Worm (Caenorhabditis elegans) whole organism, L2 larva: Measurements from ENCODE around the gene C04G2.5.

Experiments used
- C34F6.9 ChIP-seq: fragments of 150-350 bp; optimal IDR thresholded peaks from 2 replicates; lab custom pipeline; 2014; ENCODE audit warnings: missing biosample characterization, missing genetic modification characterization
- F13H6.1 ChIP-seq: sonication (generic microtip); optimal IDR thresholded peaks from 2 replicates; lab custom pipeline; 2016; ENCODE audit warnings: missing genetic modification characterization, missing compliant biosample characterization
- R02D3.7 ChIP-seq: fragments of 150-350 bp; optimal IDR thresholded peaks from 2 replicates; lab custom pipeline; 2014; ENCODE audit warnings: missing biosample characterization, missing genetic modification characterization
- Y55F3AM.14 ChIP-seq: fragments of 200-800 bp; sonication (Bioruptor generic); optimal IDR thresholded peaks from 2 replicates; lab custom pipeline; 2018; ENCODE audit warnings: mild to moderate bottlenecking, missing genetic modification characterization, missing compliant biosample characterization
- ZK546.5 ChIP-seq: sonication (generic microtip); optimal IDR thresholded peaks from 2 replicates; lab custom pipeline; 2017; ENCODE audit warnings: missing biosample characterization, missing genetic modification characterization
- alr-1 ChIP-seq: fragments of 150-350 bp; optimal IDR thresholded peaks from 2 replicates; lab custom pipeline; 2014; ENCODE audit warnings: missing biosample characterization, missing genetic modification characterization
- aly-2 ChIP-seq: fragments of 150-350 bp; optimal IDR thresholded peaks from 2 replicates; lab custom pipeline; 2014; ENCODE audit warnings: missing biosample characterization, missing genetic modification characterization
- ama-1 ChIP-seq: fragments of 150-350 bp; optimal IDR thresholded peaks from 2 replicates; lab custom pipeline; 2018; ENCODE audit warnings: inconsistent platforms
- blmp-1 ChIP-seq: sonication (generic microtip); optimal IDR thresholded peaks from 2 replicates; lab custom pipeline; 2017; ENCODE audit warnings: missing genetic modification characterization, mild to moderate bottlenecking, missing compliant biosample characterization, antibody characterized with exemption, moderate library complexity; ENCODE audit not compliant: insufficient read depth
- ceh-16 ChIP-seq: fragments of 150-350 bp; optimal IDR thresholded peaks from 2 replicates; lab custom pipeline; 2014; ENCODE audit warnings: missing biosample characterization, missing genetic modification characterization
- ceh-82 ChIP-seq: fragments of 150-350 bp; optimal IDR thresholded peaks from 2 replicates; lab custom pipeline; 2014; ENCODE audit warnings: missing biosample characterization, missing genetic modification characterization
- crh-2 ChIP-seq: sonication (generic microtip); optimal IDR thresholded peaks from 2 replicates; lab custom pipeline; 2017; ENCODE audit warnings: missing biosample characterization, missing genetic modification characterization
- dmd-4 ChIP-seq: sonication (generic microtip); optimal IDR thresholded peaks from 2 replicates; lab custom pipeline; 2017; ENCODE audit warnings: missing biosample characterization, missing genetic modification characterization
- egl-27 ChIP-seq: sonication (generic microtip); optimal IDR thresholded peaks from 3 replicates; lab custom pipeline; 2017; ENCODE audit warnings: missing biosample characterization, missing genetic modification reagents, missing genetic modification characterization
- elt-1 ChIP-seq: fragments of 150-350 bp; optimal IDR thresholded peaks from 2 replicates; lab custom pipeline; 2014; ENCODE audit warnings: missing biosample characterization, missing genetic modification characterization
- elt-3 ChIP-seq: sonication (generic microtip); optimal IDR thresholded peaks from 2 replicates; lab custom pipeline; 2017; ENCODE audit warnings: missing biosample characterization, missing genetic modification characterization
- fos-1 ChIP-seq: fragments of 150-350 bp; optimal IDR thresholded peaks from 2 replicates; lab custom pipeline; 2014; ENCODE audit warnings: missing biosample characterization, missing genetic modification characterization
- gmeb-1 ChIP-seq: fragments of 150-350 bp; optimal IDR thresholded peaks from 2 replicates; lab custom pipeline; 2014; ENCODE audit warnings: missing biosample characterization, missing genetic modification characterization
- lin-11 ChIP-seq: fragments of 150-350 bp; sonication (generic microtip); optimal IDR thresholded peaks from 2 replicates; lab custom pipeline; 2014; ENCODE audit warnings: missing biosample characterization, missing genetic modification characterization, inconsistent platforms, mixed read lengths
- lin-13 ChIP-seq: fragments of 150-350 bp; optimal IDR thresholded peaks from 2 replicates; lab custom pipeline; 2014; ENCODE audit warnings: missing biosample characterization, missing genetic modification reagents, missing genetic modification characterization
- lin-39 ChIP-seq: fragments of 150-350 bp; optimal IDR thresholded peaks from 2 replicates; lab custom pipeline; 2014; ENCODE audit warnings: missing biosample characterization, missing genetic modification reagents, missing genetic modification characterization
- lsy-2 ChIP-seq, 2 experiments: fragments of 150-350 bp in 1 of 2; sonication (generic microtip) in 1 of 2; optimal IDR thresholded peaks; 2 replicates each; lab custom pipeline; 2014 to 2017; ENCODE audit warnings: missing biosample characterization in 2 of 2, missing genetic modification characterization in 2 of 2
- mab-5 ChIP-seq: fragments of 150-350 bp; optimal IDR thresholded peaks from 2 replicates; lab custom pipeline; 2014; ENCODE audit warnings: missing biosample characterization, missing genetic modification characterization
- mbf-1 ChIP-seq: sonication (generic microtip); optimal IDR thresholded peaks from 2 replicates; lab custom pipeline; 2017; ENCODE audit warnings: missing biosample characterization, missing genetic modification characterization
- mdl-1 ChIP-seq, 2 experiments: fragments of 150-350 bp in 1 of 2; sonication (generic microtip) in 1 of 2; optimal IDR thresholded peaks; 2 replicates each; lab custom pipeline; 2017; ENCODE audit warnings: missing biosample characterization in 2 of 2, missing genetic modification characterization in 2 of 2
- nhr-10 ChIP-seq: sonication (generic microtip); optimal IDR thresholded peaks from 2 replicates; lab custom pipeline; 2017; ENCODE audit warnings: missing biosample characterization, missing genetic modification characterization
- nhr-11 ChIP-seq: fragments of 150-350 bp; optimal IDR thresholded peaks from 2 replicates; lab custom pipeline; 2014; ENCODE audit warnings: missing biosample characterization, missing genetic modification characterization
- nhr-12 ChIP-seq: fragments of 150-350 bp; optimal IDR thresholded peaks from 2 replicates; lab custom pipeline; 2014; ENCODE audit warnings: missing biosample characterization, missing genetic modification characterization
- nhr-129 ChIP-seq: fragments of 150-350 bp; optimal IDR thresholded peaks from 2 replicates; lab custom pipeline; 2014; ENCODE audit warnings: missing biosample characterization, missing genetic modification characterization
- nhr-21 ChIP-seq: fragments of 150-350 bp; optimal IDR thresholded peaks from 2 replicates; lab custom pipeline; 2014; ENCODE audit warnings: missing biosample characterization, missing genetic modification characterization
- nhr-23 ChIP-seq: fragments of 150-350 bp; optimal IDR thresholded peaks from 2 replicates; lab custom pipeline; 2014; ENCODE audit warnings: missing biosample characterization, missing genetic modification reagents, missing genetic modification characterization
- nhr-237 ChIP-seq: fragments of 150-350 bp; optimal IDR thresholded peaks from 2 replicates; lab custom pipeline; 2014; ENCODE audit warnings: missing biosample characterization, missing genetic modification characterization
- nhr-25 ChIP-seq: fragments of 150-350 bp; sonication (generic microtip); optimal IDR thresholded peaks from 3 replicates; lab custom pipeline; 2014; ENCODE audit warnings: missing biosample characterization, missing genetic modification characterization
- nhr-6 ChIP-seq: fragments of 150-350 bp; optimal IDR thresholded peaks from 2 replicates; lab custom pipeline; 2014; ENCODE audit warnings: missing biosample characterization, missing genetic modification characterization
- nhr-77 ChIP-seq: fragments of 150-350 bp; optimal IDR thresholded peaks from 2 replicates; lab custom pipeline; 2014; ENCODE audit warnings: missing biosample characterization, missing genetic modification characterization
- peb-1 ChIP-seq: fragments of 150-350 bp; optimal IDR thresholded peaks from 2 replicates; lab custom pipeline; 2014; ENCODE audit warnings: missing biosample characterization, missing genetic modification characterization
- sem-4 ChIP-seq: fragments of 150-350 bp; optimal IDR thresholded peaks from 2 replicates; lab custom pipeline; 2014; ENCODE audit warnings: missing biosample characterization, missing genetic modification reagents, missing genetic modification characterization
- skn-1 ChIP-seq: sonication (generic microtip); optimal IDR thresholded peaks from 2 replicates; lab custom pipeline; 2017; ENCODE audit warnings: missing biosample characterization, missing genetic modification characterization
- sma-3 ChIP-seq: sonication (generic microtip); optimal IDR thresholded peaks from 2 replicates; lab custom pipeline; 2016; ENCODE audit warnings: missing genetic modification reagents, missing genetic modification characterization, missing compliant biosample characterization
- sma-9 ChIP-seq, 2 experiments: fragments of 150-350 bp in 1 of 2; sonication (generic microtip) in 1 of 2; optimal IDR thresholded peaks; 2 replicates each; lab custom pipeline; 2014 to 2016; ENCODE audit warnings: missing genetic modification characterization in 2 of 2, mild to moderate bottlenecking in 1 of 2, missing biosample characterization in 1 of 2, missing compliant biosample characterization in 1 of 2, missing genetic modification reagents in 1 of 2, moderate library complexity in 1 of 2
- snpc-4 ChIP-seq: fragments of 150-350 bp; optimal IDR thresholded peaks from 2 replicates; lab custom pipeline; 2014; ENCODE audit warnings: missing biosample characterization, missing genetic modification characterization
- unc-39 ChIP-seq: fragments of 150-350 bp; optimal IDR thresholded peaks from 2 replicates; lab custom pipeline; 2014; ENCODE audit warnings: missing biosample characterization, missing genetic modification characterization
- unc-55 ChIP-seq: fragments of 150-350 bp; sonication (generic microtip); optimal IDR thresholded peaks from 3 replicates; lab custom pipeline; 2014; ENCODE audit warnings: missing biosample characterization, missing genetic modification reagents, missing genetic modification characterization
- unc-62 ChIP-seq: fragments of 150-350 bp; optimal IDR thresholded peaks from 2 replicates; lab custom pipeline; 2014; ENCODE audit warnings: missing biosample characterization, missing genetic modification reagents, missing genetic modification characterization
- zag-1 ChIP-seq: fragments of 150-350 bp; optimal IDR thresholded peaks from 2 replicates; lab custom pipeline; 2014; ENCODE audit warnings: missing biosample characterization, missing genetic modification characterization
- ztf-1 ChIP-seq: fragments of 200-800 bp; sonication (Bioruptor generic); conservative IDR thresholded peaks from 2 replicates; pipeline ENCODE4 v1.3.6; 2022; ENCODE audit warnings: missing genetic modification characterization, missing compliant biosample characterization
- ztf-11 ChIP-seq: sonication (generic microtip); optimal IDR thresholded peaks from 2 replicates; lab custom pipeline; 2017; ENCODE audit warnings: missing biosample characterization, missing genetic modification characterization
- ztf-4 ChIP-seq: fragments of 150-350 bp; optimal IDR thresholded peaks from 2 replicates; lab custom pipeline; 2014; ENCODE audit warnings: missing biosample characterization, missing genetic modification characterization

C04G2.5 gene

DNA sequence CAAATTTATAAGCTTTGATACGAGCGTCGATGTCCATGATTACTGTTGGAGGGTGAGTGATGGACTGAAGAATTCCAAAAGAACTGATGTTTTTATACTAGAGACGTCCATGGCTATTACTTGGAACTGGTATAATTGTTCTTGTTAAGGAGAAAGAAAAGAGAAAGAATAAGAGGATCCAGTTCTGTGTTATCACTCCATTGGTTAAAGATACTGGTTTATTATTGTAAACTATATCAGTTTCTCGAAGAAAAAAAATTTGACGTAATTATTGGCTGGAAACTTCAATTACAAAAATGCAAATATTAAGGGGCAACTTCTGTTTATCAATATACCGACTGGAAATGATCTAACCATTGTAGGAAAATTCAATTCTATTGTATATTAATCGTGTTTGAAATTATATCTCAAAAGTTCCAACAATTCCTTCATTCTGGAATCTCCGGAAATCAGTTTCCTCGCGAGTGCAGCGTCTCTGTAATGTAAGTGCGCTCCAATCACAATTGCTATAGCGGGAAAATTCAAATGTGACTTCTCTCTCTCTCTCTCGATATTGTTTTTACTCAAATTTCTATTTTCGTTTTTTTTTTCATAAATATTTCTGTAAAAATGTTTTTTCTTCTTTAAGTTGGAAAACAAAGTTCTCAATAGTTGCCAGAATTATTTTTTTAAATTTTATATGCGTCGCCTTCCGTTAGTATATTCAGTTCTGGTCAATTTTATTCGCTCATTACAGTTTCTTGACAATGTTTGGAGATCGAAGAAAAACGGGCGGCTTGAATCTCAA lies 9.5 kb downstream of the C04G2.5 start, which contains the start of the genes col-2 and ndc-80:
col-2 (minus strand) TSS at position 51 of the 787 bp plus-strand sequence.
ndc-80 (plus strand) TSS at position 737 of the 787 bp plus-strand sequence.
- peak; percentile 89 for TF ChIP-seq C34F6.9 (tag; lab: Kevin White, UChicago)
- no peak for TF ChIP-seq mdl-1 (tag; optimal IDR thresholded peaks at IDR 0.05; lab: Kevin White, UChicago)
- no peak for TF ChIP-seq unc-55 (GFP tag; lab: Kevin White, UChicago)
- no peak for TF ChIP-seq ZK546.5 (tag; lab: Kevin White, UChicago)
- peak in 1 of 2 experiments; percentile 85 for TF ChIP-seq lsy-2 (tag; optimal IDR thresholded peaks at IDR 0.05; lab: Kevin White, UChicago)
- no peak for TF ChIP-seq nhr-6 (tag; lab: Kevin White, UChicago)
- TF ChIP-seq ceh-82 (tag; lab: Kevin White, UChicago) = no peak
- no peak for TF ChIP-seq ama-1 (lab: Kevin White, UChicago)
- no peak for TF ChIP-seq ztf-4 (tag; lab: Kevin White, UChicago)
- no peak for TF ChIP-seq nhr-23 (tag; lab: Kevin White, UChicago)
- TF ChIP-seq nhr-10 (tag; lab: Kevin White, UChicago) = no peak
- TF ChIP-seq gmeb-1 (tag; lab: Kevin White, UChicago) = peak; percentile 82
- peak; percentile 71 for TF ChIP-seq sma-9 (GFP tag; optimal IDR thresholded peaks at IDR 0.05; lab: Kevin White, UChicago)
- TF ChIP-seq sma-9 (tag; optimal IDR thresholded peaks at IDR 0.05; lab: Kevin White, UChicago) = no peak
- TF ChIP-seq blmp-1 = peak; percentile 15
- no peak for TF ChIP-seq sem-4 (tag; lab: Kevin White, UChicago)
- TF ChIP-seq aly-2 (tag; lab: Kevin White, UChicago) = no peak
- no peak for TF ChIP-seq nhr-12 (tag; lab: Kevin White, UChicago)
- TF ChIP-seq snpc-4 = no peak
- TF ChIP-seq skn-1 (tag; lab: Kevin White, UChicago) = no peak
- TF ChIP-seq nhr-11 (tag; lab: Kevin White, UChicago) = no peak
- no peak for TF ChIP-seq lin-11 (tag; lab: Kevin White, UChicago)
- no peak for TF ChIP-seq nhr-25
- no peak for TF ChIP-seq unc-62 (GFP tag; lab: Kevin White, UChicago)
- TF ChIP-seq unc-39 (tag; lab: Kevin White, UChicago) = no peak
- TF ChIP-seq F13H6.1 = no peak
- no peak for TF ChIP-seq ztf-1 (GFP tag; lab: Robert Waterston, UW)
- TF ChIP-seq alr-1 (tag; lab: Kevin White, UChicago) = no peak
- TF ChIP-seq fos-1 (tag; lab: Kevin White, UChicago) = no peak
- TF ChIP-seq peb-1 (tag; lab: Kevin White, UChicago) = no peak
- TF ChIP-seq lin-13 (GFP tag; lab: Kevin White, UChicago) = no peak
- TF ChIP-seq R02D3.7 (tag; lab: Kevin White, UChicago) = no peak
- TF ChIP-seq dmd-4 = no peak
- TF ChIP-seq lin-39 (tag; lab: Kevin White, UChicago) = no peak
- peak; percentile 0 for TF ChIP-seq egl-27 (tag; lab: Kevin White, UChicago)
- no peak for TF ChIP-seq nhr-237 (tag; lab: Kevin White, UChicago)
- TF ChIP-seq ztf-11 (tag; lab: Kevin White, UChicago) = no peak
- TF ChIP-seq mab-5 (tag; lab: Kevin White, UChicago) = peak; percentile 26
- no peak for TF ChIP-seq mbf-1 (tag; lab: Kevin White, UChicago)
- peak; percentile 84 for TF ChIP-seq nhr-129
- no peak for TF ChIP-seq crh-2 (tag; lab: Kevin White, UChicago)
- peak; percentile 5 for TF ChIP-seq nhr-77
- no peak for TF ChIP-seq ceh-16 (tag; lab: Kevin White, UChicago)
- TF ChIP-seq zag-1 = no peak
- TF ChIP-seq elt-1 (tag; lab: Kevin White, UChicago) = no peak
- TF ChIP-seq elt-3 (tag; lab: Kevin White, UChicago) = no peak
- peak; percentile 13 for TF ChIP-seq nhr-21
- no peak for TF ChIP-seq Y55F3AM.14
- TF ChIP-seq sma-3 (GFP tag; lab: Kevin White, UChicago) = peak; percentile 69
